Fruit fly (Drosophila melanogaster): ENCODE data around the gene Ugt37E1.

- TF ChIP-seq CG8478 (optimal IDR thresholded peaks at IDR 0.05): no peak
- no peak for TF ChIP-seq CTCF (optimal IDR thresholded peaks at IDR 0.05)
Observed at dm6 chr2L:16846742-16847346, 50.4 kb downstream of the Ugt37E1 start.
